Fruit fly (Drosophila melanogaster) whole organism, embryonic: ENCODE data around the gene Ufsp2.

ENCODE experiments used
- Adf1 ChIP-seq: fragments of 200-800 bp; sonication (Bioruptor generic); IDR thresholded peaks from 2 replicates; pipeline ENCODE4 v1.3.6; 2022; ENCODE audit warnings: missing biosample characterization, missing genetic modification characterization
- CG10431 ChIP-seq: fragments of 200-800 bp; sonication (Bioruptor generic); optimal IDR thresholded peaks from 3 replicates; lab custom pipeline; 2018; ENCODE audit warnings: missing biosample characterization, mild to moderate bottlenecking, missing genetic modification characterization
- CG12219 ChIP-seq: fragments of 200-800 bp; sonication (Bioruptor generic); optimal IDR thresholded peaks from 3 replicates; lab custom pipeline; 2018; ENCODE audit warnings: missing biosample characterization, mild to moderate bottlenecking, missing genetic modification characterization
- CG12391 ChIP-seq: fragments of 200-800 bp; sonication (Bioruptor generic); optimal IDR thresholded peaks from 3 replicates; lab custom pipeline; 2018; ENCODE audit warnings: missing biosample characterization, mild to moderate bottlenecking, missing genetic modification characterization, moderate library complexity
- CG12744 ChIP-seq: fragments of 200-800 bp; sonication (Bioruptor generic); optimal IDR thresholded peaks from 2 replicates; lab custom pipeline; 2016; ENCODE audit warnings: missing biosample characterization, missing genetic modification characterization
- CG12769 ChIP-seq: fragments of 200-800 bp; sonication (Bioruptor generic); optimal IDR thresholded peaks from 2 replicates; lab custom pipeline; 2019; ENCODE audit warnings: missing biosample characterization, mild to moderate bottlenecking, missing genetic modification characterization, moderate library complexity
- CG13287 ChIP-seq: fragments of 200-800 bp; sonication (Bioruptor generic); IDR thresholded peaks from 2 replicates; pipeline ENCODE4 v1.3.6; 2022; ENCODE audit warnings: missing biosample characterization, missing genetic modification characterization; ENCODE audit not compliant: partially characterized antibody
- CG15269 ChIP-seq: fragments of 200-800 bp; sonication (Bioruptor generic); optimal IDR thresholded peaks from 2 replicates; lab custom pipeline; 2018; ENCODE audit warnings: missing biosample characterization, mild to moderate bottlenecking, missing genetic modification characterization, moderate library complexity
- CG3065 ChIP-seq: fragments of 200-800 bp; sonication (Bioruptor generic); optimal IDR thresholded peaks from 2 replicates; lab custom pipeline; 2016; ENCODE audit warnings: missing biosample characterization, missing genetic modification characterization
- CG4282 ChIP-seq: fragments of 200-800 bp; sonication (Bioruptor generic); optimal IDR thresholded peaks from 2 replicates; lab custom pipeline; 2016; ENCODE audit warnings: missing biosample characterization, missing genetic modification characterization
- CG4424 ChIP-seq: fragments of 200-800 bp; sonication (Bioruptor generic); optimal IDR thresholded peaks from 3 replicates; lab custom pipeline; 2016; ENCODE audit warnings: missing biosample characterization, missing genetic modification characterization
- CG5953 ChIP-seq: fragments of 200-800 bp; sonication (Bioruptor generic); IDR thresholded peaks from 2 replicates; pipeline ENCODE4 v1.3.6; 2022; ENCODE audit warnings: missing biosample characterization, missing genetic modification characterization
- CG7745 ChIP-seq: fragments of 200-800 bp; sonication (Bioruptor generic); optimal IDR thresholded peaks from 2 replicates; lab custom pipeline; 2018; ENCODE audit warnings: missing biosample characterization, mild to moderate bottlenecking, missing genetic modification characterization, moderate library complexity
- CG9817 ChIP-seq: fragments of 200-800 bp; sonication (Bioruptor generic); optimal IDR thresholded peaks from 2 replicates; lab custom pipeline; 2018; ENCODE audit warnings: missing biosample characterization, mild to moderate bottlenecking, missing genetic modification characterization, moderate library complexity
- Dbx ChIP-seq: fragments of 200-800 bp; sonication (Bioruptor generic); IDR thresholded peaks from 3 replicates; pipeline ENCODE4 v1.3.6; 2022; ENCODE audit warnings: missing biosample characterization, missing genetic modification characterization
- Dref ChIP-seq: fragments of 200-800 bp; sonication (Bioruptor generic); IDR thresholded peaks from 2 replicates; pipeline ENCODE4 v1.3.6; 2022; ENCODE audit warnings: missing biosample characterization, missing genetic modification characterization
- Ets97D ChIP-seq: fragments of 200-800 bp; sonication (Bioruptor generic); optimal IDR thresholded peaks from 3 replicates; lab custom pipeline; 2016; ENCODE audit warnings: missing biosample characterization, missing genetic modification characterization
- GATAe ChIP-seq: fragments of 200-800 bp; sonication (Bioruptor generic); conservative IDR thresholded peaks from 2 replicates; pipeline ENCODE4 v1.3.6; 2022; ENCODE audit warnings: missing biosample characterization, missing genetic modification characterization
- HmgZ ChIP-seq: fragments of 200-800 bp; sonication (Bioruptor generic); optimal IDR thresholded peaks from 2 replicates; lab custom pipeline; 2018; ENCODE audit warnings: missing biosample characterization, mild to moderate bottlenecking, missing genetic modification characterization
- Meics ChIP-seq: fragments of 200-800 bp; sonication (Bioruptor generic); optimal IDR thresholded peaks from 2 replicates; lab custom pipeline; 2017; ENCODE audit warnings: missing biosample characterization, mild to moderate bottlenecking, missing genetic modification characterization
- Nf-YA ChIP-seq: fragments of 200-800 bp; sonication (Bioruptor generic); IDR thresholded peaks from 2 replicates; pipeline ENCODE4 v1.3.6; 2022; ENCODE audit warnings: missing biosample characterization, missing genetic modification characterization
- Ravus ChIP-seq: fragments of 200-800 bp; sonication (Bioruptor generic); IDR thresholded peaks from 2 replicates; pipeline ENCODE4 v1.3.6; 2022; ENCODE audit warnings: missing biosample characterization, missing genetic modification characterization
- Sin3A ChIP-seq: fragments of >200 bp; optimal IDR thresholded peaks from 2 replicates; lab custom pipeline; 2018
- Spps ChIP-seq: fragments of 200-800 bp; sonication (Bioruptor generic); optimal IDR thresholded peaks from 2 replicates; lab custom pipeline; 2018; ENCODE audit warnings: missing biosample characterization, mild to moderate bottlenecking, missing genetic modification characterization
- Xrp1 ChIP-seq: fragments of 200-800 bp; sonication (Bioruptor generic); IDR thresholded peaks from 2 replicates; pipeline ENCODE4 v1.3.6; 2022; ENCODE audit warnings: missing biosample characterization, missing genetic modification characterization
- chm ChIP-seq: fragments of 200-800 bp; sonication (Bioruptor generic); IDR thresholded peaks from 2 replicates; pipeline ENCODE4 v1.3.6; 2022; ENCODE audit warnings: missing biosample characterization, missing genetic modification characterization
- crp ChIP-seq, 2 experiments: fragments of 200-800 bp; sonication (Bioruptor generic); optimal IDR thresholded peaks; 2 replicates in 1 of 2; 3 replicates in 1 of 2; lab custom pipeline; 2017; ENCODE audit warnings: missing biosample characterization in 2 of 2, missing genetic modification characterization in 2 of 2, mild to moderate bottlenecking in 1 of 2, moderate library complexity in 1 of 2
- en ChIP-seq: fragments of 200-800 bp; sonication (Bioruptor generic); optimal IDR thresholded peaks from 2 replicates; lab custom pipeline; 2016; ENCODE audit warnings: missing biosample characterization, missing genetic modification characterization
- esg ChIP-seq: fragments of 200-800 bp; sonication (Bioruptor generic); conservative IDR thresholded peaks from 2 replicates; pipeline ENCODE4 v1.3.6; 2022; ENCODE audit warnings: missing biosample characterization, missing genetic modification characterization
- eyg ChIP-seq: fragments of 200-800 bp; sonication (Bioruptor generic); optimal IDR thresholded peaks from 3 replicates; lab custom pipeline; 2016; ENCODE audit warnings: missing biosample characterization, missing genetic modification characterization
- fru ChIP-seq: fragments of >200 bp; optimal IDR thresholded peaks from 2 replicates; lab custom pipeline; 2017
- fu2 ChIP-seq: fragments of 200-800 bp; sonication (Bioruptor generic); optimal IDR thresholded peaks from 2 replicates; lab custom pipeline; 2016; ENCODE audit warnings: missing biosample characterization, missing genetic modification characterization
- gt ChIP-seq: fragments of 200-800 bp; sonication (Bioruptor generic); IDR thresholded peaks from 2 replicates; pipeline ENCODE4 v1.3.6; 2022; ENCODE audit warnings: missing biosample characterization, missing genetic modification characterization
- ind ChIP-seq: fragments of 200-800 bp; sonication (Bioruptor generic); optimal IDR thresholded peaks from 3 replicates; lab custom pipeline; 2016; ENCODE audit warnings: missing biosample characterization, missing genetic modification characterization
- jing ChIP-seq: fragments of 200-800 bp; sonication (Bioruptor generic); optimal IDR thresholded peaks from 2 replicates; lab custom pipeline; 2018; ENCODE audit warnings: missing biosample characterization, mild to moderate bottlenecking, missing genetic modification characterization
- lbe ChIP-seq: fragments of 200-800 bp; sonication (Bioruptor generic); optimal IDR thresholded peaks from 2 replicates; lab custom pipeline; 2016; ENCODE audit warnings: missing biosample characterization, mild to moderate bottlenecking, missing genetic modification characterization
- mirr ChIP-seq: fragments of 200-800 bp; sonication (Bioruptor generic); optimal IDR thresholded peaks from 3 replicates; lab custom pipeline; 2018; ENCODE audit warnings: missing biosample characterization, mild to moderate bottlenecking, missing genetic modification characterization
- nmo ChIP-seq: fragments of 200-800 bp; sonication (Bioruptor generic); optimal IDR thresholded peaks from 2 replicates; lab custom pipeline; 2018; ENCODE audit warnings: missing biosample characterization, mild to moderate bottlenecking, missing genetic modification characterization, moderate library complexity
- p53 ChIP-seq: fragments of 200-800 bp; sonication (Bioruptor generic); optimal IDR thresholded peaks from 2 replicates; lab custom pipeline; 2016; ENCODE audit warnings: missing biosample characterization, missing genetic modification characterization
- pho ChIP-seq: fragments of 200-800 bp; sonication (Bioruptor generic); optimal IDR thresholded peaks from 2 replicates; lab custom pipeline; 2016; ENCODE audit warnings: missing biosample characterization, missing genetic modification characterization
- psq ChIP-seq: fragments of 200-800 bp; sonication (Bioruptor generic); optimal IDR thresholded peaks from 2 replicates; lab custom pipeline; 2017; ENCODE audit warnings: missing biosample characterization, missing genetic modification characterization
- scrt ChIP-seq: fragments of 200-800 bp; sonication (Bioruptor generic); optimal IDR thresholded peaks from 2 replicates; lab custom pipeline; 2018; ENCODE audit warnings: missing biosample characterization, mild to moderate bottlenecking, missing genetic modification characterization, moderate library complexity
- sens-2 ChIP-seq: fragments of 200-800 bp; sonication (Bioruptor generic); IDR thresholded peaks from 2 replicates; pipeline ENCODE4 v1.3.6; 2022; ENCODE audit warnings: missing biosample characterization, missing genetic modification characterization
- sqz ChIP-seq: fragments of 200-800 bp; sonication (Bioruptor generic); optimal IDR thresholded peaks from 3 replicates; lab custom pipeline; 2018; ENCODE audit warnings: missing biosample characterization, mild to moderate bottlenecking, missing genetic modification characterization
- stc ChIP-seq: fragments of 200-800 bp; sonication (Bioruptor generic); IDR thresholded peaks from 2 replicates; pipeline ENCODE4 v1.3.6; 2022; ENCODE audit warnings: missing biosample characterization, missing genetic modification characterization
- stwl ChIP-seq: fragments of 200-800 bp; sonication (Bioruptor generic); optimal IDR thresholded peaks from 3 replicates; lab custom pipeline; 2018; ENCODE audit warnings: missing biosample characterization, mild to moderate bottlenecking, missing genetic modification characterization, moderate library complexity
- tna ChIP-seq: fragments of 200-800 bp; sonication (Bioruptor generic); IDR thresholded peaks from 2 replicates; pipeline ENCODE4 v1.3.6; 2022; ENCODE audit warnings: missing biosample characterization, missing genetic modification characterization; ENCODE audit not compliant: partially characterized antibody
- trem ChIP-seq: fragments of 200-800 bp; optimal IDR thresholded peaks from 3 replicates; lab custom pipeline; 2019; ENCODE audit warnings: missing biosample characterization, mild to moderate bottlenecking, missing genetic modification characterization, moderate library complexity
- trh ChIP-seq: fragments of 200-800 bp; sonication (Bioruptor generic); optimal IDR thresholded peaks from 2 replicates; lab custom pipeline; 2016; ENCODE audit warnings: missing biosample characterization, missing genetic modification characterization
- twi ChIP-seq: fragments of 200-800 bp; optimal IDR thresholded peaks from 2 replicates; lab custom pipeline; 2019; ENCODE audit warnings: missing biosample characterization, mild to moderate bottlenecking, missing genetic modification characterization, moderate library complexity
- usp ChIP-seq: fragments of >200 bp; optimal IDR thresholded peaks from 2 replicates; lab custom pipeline; 2017; ENCODE audit warnings: missing biosample characterization, missing genetic modification characterization
- yki ChIP-seq: fragments of >200 bp; optimal IDR thresholded peaks from 3 replicates; lab custom pipeline; 2018

The Ufsp2 gene

dm6 chr3L:15566484-15566955 lies 9.8 kb upstream of the Ufsp2 start (continued):
- TF ChIP-seq crp (GFP tag; optimal IDR thresholded peaks at IDR 0.05; lab: Kevin White, UChicago) (peak in 1 of 2 experiments; percentile 58), sqz (GFP tag; lab: Kevin White, UChicago) (no peak), CG4424 (GFP tag; lab: Kevin White, UChicago) (no peak), fu2 (peak; percentile 20), Ets97D (GFP tag; lab: Kevin White, UChicago) (no peak), CG12219 (GFP tag; lab: Kevin White, UChicago) (peak; percentile 78), stwl (tag; lab: Kevin White, UChicago) (no peak), pho (GFP tag; lab: Kevin White, UChicago) (peak; percentile 35), Dref (GFP tag; lab: Robert Waterston, UW) (no peak), yki (lab: Kevin White, UChicago) (no peak), eyg (peak; percentile 58), Adf1 (peak; percentile 31; the same call in 1 of the 2 replicates), sens-2 (GFP tag; lab: Robert Waterston, UW) (no peak), Dbx (GFP tag; lab: Robert Waterston, UW) (peak; percentile 68; the same call in 2 of the 3 replicates), CG4282 (GFP tag; lab: Kevin White, UChicago) (no peak), Spps (tag; lab: Kevin White, UChicago) (no peak), CG12769 (peak; percentile 96), Nf-YA (GFP tag; lab: Robert Waterston, UW) (0 out of 2 replicates have a peak, but pooled peaks have one; percentile 45), CG7745 (tag; lab: Kevin White, UChicago) (peak; percentile 70), CG15269 (no peak), CG12391 (tag; lab: Kevin White, UChicago) (peak; percentile 14), lbe (GFP tag; lab: Kevin White, UChicago) (no peak), Meics (GFP tag; lab: Kevin White, UChicago) (peak; percentile 62), Ravus (GFP tag; lab: Robert Waterston, UW) (no peak), nmo (GFP tag; lab: Kevin White, UChicago) (no peak), usp (GFP tag; lab: Kevin White, UChicago) (no peak), twi (peak; percentile 3), Sin3A (lab: Kevin White, UChicago) (no peak), ind (no peak), Xrp1 (peak; percentile 70), CG9817 (tag; lab: Kevin White, UChicago) (peak; percentile 36), jing (GFP tag; lab: Kevin White, UChicago) (no peak), CG5953 (GFP tag; lab: Robert Waterston, UW) (no peak), trem (tag; lab: Kevin White, UChicago) (no peak), GATAe (GFP tag; lab: Robert Waterston, UW) (0 out of 2 replicates have a peak, but pooled peaks have one; percentile 21), fru (lab: Kevin White, UChicago) (no peak), psq (GFP tag; lab: Kevin White, UChicago) (peak; percentile 37), trh (no peak), gt (GFP tag; lab: Robert Waterston, UW) (no peak), mirr (peak; percentile 94), HmgZ (tag; lab: Kevin White, UChicago) (peak; percentile 85), en (GFP tag; lab: Kevin White, UChicago) (peak; percentile 46), CG13287 (GFP tag; lab: Robert Waterston, UW) (no peak), stc (0 out of 2 replicates have a peak, but pooled peaks have one; percentile 17), esg (GFP tag; lab: Robert Waterston, UW) (no peak), p53 (GFP tag; lab: Kevin White, UChicago) (peak; percentile 11), CG12744 (GFP tag; lab: Kevin White, UChicago) (peak; percentile 51), CG10431 (GFP tag; lab: Kevin White, UChicago) (peak; percentile 100), CG3065 (peak; percentile 38), scrt (GFP tag; lab: Kevin White, UChicago) (peak; percentile 57), chm (GFP tag; lab: Robert Waterston, UW) (peak; percentile 73), tna (GFP tag; lab: Robert Waterston, UW) (no peak)
